Worm (Caenorhabditis elegans): ENCODE results near the gene sec-20.
"Not testable (repeated sequence)": the region's sequence is repeated elsewhere in the genome, so short reads cannot be mapped to it uniquely, and the experiment has no call there.

ce11 chrIII:232918-233317 is 41.0 kb downstream of the sec-20 start:
- not testable (repeated sequence) for TF ChIP-seq ztf-23 (GFP tag; IDR thresholded peaks at IDR 0.05); ztf-29 (GFP tag; IDR thresholded peaks at IDR 0.05); klf-2 (GFP tag; conservative IDR thresholded peaks at IDR 0.05)

All from whole organism, midembryonic.